Worm (Caenorhabditis elegans): ENCODE data around the gene ilys-5.

ilys-5 gene

DNA sequence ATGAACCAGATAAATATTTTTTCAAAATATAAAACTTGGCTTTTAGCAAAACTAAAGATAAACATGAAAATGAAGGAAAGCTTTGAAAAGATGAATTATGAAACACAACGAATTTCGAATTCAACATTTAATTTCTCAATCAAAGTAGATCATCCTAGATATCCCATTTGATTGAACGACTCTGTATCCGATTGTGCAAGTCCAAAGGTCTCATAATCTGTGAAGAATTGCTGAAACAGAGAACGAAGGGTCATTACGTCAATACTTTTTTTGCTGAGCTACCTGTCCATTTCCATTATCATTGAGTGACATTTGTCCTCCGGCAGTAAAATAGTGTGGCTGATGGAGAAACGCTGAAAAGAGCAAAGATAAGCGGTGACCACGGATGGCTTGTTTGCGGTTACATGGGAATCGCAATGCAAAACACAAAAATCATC is 14.0 kb downstream of the ilys-5 start (continued):
- TF ChIP-seq T26A5.8 (tag; optimal IDR thresholded peaks at IDR 0.05), result no peak
- TF ChIP-seq rcor-1 (GFP tag; IDR thresholded peaks at IDR 0.05), result no peak
- TF ChIP-seq lin-35 (GFP tag; optimal IDR thresholded peaks at IDR 0.05), result no peak
- no peak for TF ChIP-seq mel-28 (tag; optimal IDR thresholded peaks at IDR 0.05; ENCODE audit: borderline replicate concordance)
- TF ChIP-seq F57A8.1 (GFP tag; optimal IDR thresholded peaks at IDR 0.05), result no peak
- no peak for TF ChIP-seq K12H6.12 (tag; optimal IDR thresholded peaks at IDR 0.05)
- peak; percentile 18 for TF ChIP-seq ZK185.1 (tag; optimal IDR thresholded peaks at IDR 0.05; ENCODE audit: poor library complexity, severe bottlenecking)
- TF ChIP-seq cebp-2 (GFP tag; IDR thresholded peaks at IDR 0.05), result 0 out of 2 replicates have a peak, but pooled peaks have one; percentile 81
- TF ChIP-seq F57C9.4 (tag; optimal IDR thresholded peaks at IDR 0.05), result no peak
- TF ChIP-seq lin-26 (GFP tag; IDR thresholded peaks at IDR 0.05), result no peak
- no peak for TF ChIP-seq somi-1 (GFP tag; optimal IDR thresholded peaks at IDR 0.05)
- TF ChIP-seq attf-5 (GFP tag; optimal IDR thresholded peaks at IDR 0.05), result no peak
- peak; percentile 93 for TF ChIP-seq atf-7 (tag; optimal IDR thresholded peaks at IDR 0.05)
- TF ChIP-seq D2030.7 (GFP tag; IDR thresholded peaks at IDR 0.05), result no peak
- no peak for TF ChIP-seq zim-3 (tag; optimal IDR thresholded peaks at IDR 0.05)
- TF ChIP-seq F37B4.10 (GFP tag; IDR thresholded peaks at IDR 0.05), result no peak
- TF ChIP-seq athp-1 (tag; optimal IDR thresholded peaks at IDR 0.05), result no peak
- TF ChIP-seq akir-1 (GFP tag; optimal IDR thresholded peaks at IDR 0.05), result no peak
- peak; percentile 84 for TF ChIP-seq Y56A3A.18 (GFP tag; IDR thresholded peaks at IDR 0.05)
- no peak for TF ChIP-seq xnd-1 (tag; optimal IDR thresholded peaks at IDR 0.05)
- TF ChIP-seq zfh-2 (GFP tag; conservative IDR thresholded peaks at IDR 0.05), result no peak
- TF ChIP-seq fkh-3 (tag; optimal IDR thresholded peaks at IDR 0.05), result peak; percentile 86
- no peak for TF ChIP-seq Y67H2A.10 (GFP tag; conservative IDR thresholded peaks at IDR 0.05)
- TF ChIP-seq madf-3 (GFP tag; IDR thresholded peaks at IDR 0.05), result 0 out of 2 replicates have a peak, but pooled peaks have one; percentile 79
- TF ChIP-seq hsf-1 (GFP tag; IDR thresholded peaks at IDR 0.05), result peak; percentile 36; the same call in 1 of the 2 replicates
- TF ChIP-seq pha-4 (tag; optimal IDR thresholded peaks at IDR 0.05), result peak; percentile 8
- no peak for TF ChIP-seq lsy-27 (tag; optimal IDR thresholded peaks at IDR 0.05; ENCODE audit: borderline replicate concordance, insufficient read depth)
- TF ChIP-seq ztf-25 (GFP tag; IDR thresholded peaks at IDR 0.05), result no peak
- no peak for TF ChIP-seq B0019.2 (GFP tag; conservative IDR thresholded peaks at IDR 0.05)
- no peak for TF ChIP-seq egl-18 (GFP tag; IDR thresholded peaks at IDR 0.05)
- no peak for TF ChIP-seq lsl-1 (GFP tag; optimal IDR thresholded peaks at IDR 0.05)
- TF ChIP-seq snpc-1.1 (tag; optimal IDR thresholded peaks at IDR 0.05; ENCODE audit: insufficient read depth), result no peak
- no peak for TF ChIP-seq T07F8.4 (tag; optimal IDR thresholded peaks at IDR 0.05)
- no peak for TF ChIP-seq mxl-1 (tag; optimal IDR thresholded peaks at IDR 0.05)
- TF ChIP-seq ceh-100 (GFP tag; IDR thresholded peaks at IDR 0.05), result no peak
- no peak for TF ChIP-seq die-1 (tag; optimal IDR thresholded peaks at IDR 0.05)
- TF ChIP-seq chd-7 (tag; optimal IDR thresholded peaks at IDR 0.05), result peak; percentile 87
- no peak for TF ChIP-seq lir-1 (GFP tag; conservative IDR thresholded peaks at IDR 0.05)
- no peak for TF ChIP-seq sptf-2 (GFP tag; optimal IDR thresholded peaks at IDR 0.05)
- no peak for TF ChIP-seq unc-130 (GFP tag; optimal IDR thresholded peaks at IDR 0.05)
- no peak for TF ChIP-seq F55B11.4 (tag; optimal IDR thresholded peaks at IDR 0.05; ENCODE audit: borderline replicate concordance, insufficient read depth)
- no peak for TF ChIP-seq ceh-79 (tag; optimal IDR thresholded peaks at IDR 0.05)
- 0 out of 2 replicates have a peak, but pooled peaks have one; percentile 21 for TF ChIP-seq K11D2.4 (GFP tag; IDR thresholded peaks at IDR 0.05)
- no peak for TF ChIP-seq rpc-1 (optimal IDR thresholded peaks at IDR 0.05)
- TF ChIP-seq rpc-1 (tag; optimal IDR thresholded peaks at IDR 0.05), result no peak
- TF ChIP-seq F49E8.2 (tag; optimal IDR thresholded peaks at IDR 0.05; ENCODE audit: insufficient read depth), result no peak
- TF ChIP-seq Y95B8A.8 (GFP tag; IDR thresholded peaks at IDR 0.05), result peak; percentile 78; the same call in 1 of the 2 replicates
- peak; percentile 92 for TF ChIP-seq B0336.3 (GFP tag; IDR thresholded peaks at IDR 0.05)
- TF ChIP-seq nhr-27 (tag; optimal IDR thresholded peaks at IDR 0.05), result no peak
